Fruit fly (Drosophila melanogaster) whole organism, embryonic: Measurements from ENCODE around the gene Cyp6v1.

Experiments
- CG10321 ChIP-seq: fragments of 200-800 bp; sonication (Bioruptor generic); IDR thresholded peaks from 2 replicates; pipeline ENCODE4 v1.3.6; 2022; ENCODE audit warnings: missing biosample characterization, missing genetic modification characterization
- CG13894 ChIP-seq: fragments of 200-800 bp; sonication (Bioruptor generic); optimal IDR thresholded peaks from 3 replicates; lab custom pipeline; 2018; ENCODE audit warnings: missing biosample characterization, mild to moderate bottlenecking, missing genetic modification characterization, moderate library complexity
- CG15696 ChIP-seq: fragments of 200-800 bp; sonication (Bioruptor generic); optimal IDR thresholded peaks from 2 replicates; lab custom pipeline; 2019; ENCODE audit warnings: missing biosample characterization, mild to moderate bottlenecking, missing genetic modification characterization, moderate library complexity
- CG16813 ChIP-seq: fragments of 200-800 bp; sonication (Bioruptor generic); IDR thresholded peaks from 3 replicates; pipeline ENCODE4 v1.3.6; 2022; ENCODE audit warnings: missing biosample characterization, missing genetic modification characterization; ENCODE audit not compliant: partially characterized antibody
- CG17385 ChIP-seq: fragments of 200-800 bp; sonication (Bioruptor generic); optimal IDR thresholded peaks from 3 replicates; lab custom pipeline; 2018; ENCODE audit warnings: missing biosample characterization, mild to moderate bottlenecking, missing genetic modification characterization
- CG17612 ChIP-seq: fragments of 200-800 bp; sonication (Bioruptor generic); IDR thresholded peaks from 2 replicates; pipeline ENCODE4 v1.3.6; 2022; ENCODE audit warnings: missing biosample characterization, missing genetic modification characterization
- CG18599 ChIP-seq: fragments of 200-800 bp; sonication (Bioruptor generic); optimal IDR thresholded peaks from 3 replicates; lab custom pipeline; 2017; ENCODE audit warnings: missing biosample characterization, missing genetic modification characterization, mild to moderate bottlenecking, moderate library complexity, missing genetic modification reagents
- CG31365 ChIP-seq: fragments of 200-800 bp; sonication (Bioruptor generic); optimal IDR thresholded peaks from 2 replicates; lab custom pipeline; 2018; ENCODE audit warnings: missing biosample characterization, mild to moderate bottlenecking, missing genetic modification characterization
- CG6854 ChIP-seq: fragments of 200-800 bp; sonication (Bioruptor generic); optimal IDR thresholded peaks from 3 replicates; lab custom pipeline; 2017; ENCODE audit warnings: missing biosample characterization, mild to moderate bottlenecking, missing genetic modification characterization
- CG8290 ChIP-seq, 3 experiments: fragments of 200-800 bp; sonication (Bioruptor generic); optimal IDR thresholded peaks; 2 replicates each; lab custom pipeline; 2016 to 2019; ENCODE audit warnings: missing biosample characterization in 3 of 3, missing genetic modification characterization in 3 of 3, mild to moderate bottlenecking in 2 of 3, moderate library complexity in 1 of 3
- CG9727 ChIP-seq: fragments of 200-800 bp; sonication (Bioruptor generic); optimal IDR thresholded peaks from 3 replicates; lab custom pipeline; 2017; ENCODE audit warnings: missing biosample characterization, mild to moderate bottlenecking, missing genetic modification characterization
- CrebB ChIP-seq: fragments of 200-800 bp; sonication (Bioruptor generic); optimal IDR thresholded peaks from 3 replicates; lab custom pipeline; 2018; ENCODE audit warnings: missing biosample characterization, mild to moderate bottlenecking, missing genetic modification characterization
- Ets97D ChIP-seq: fragments of 200-800 bp; sonication (Bioruptor generic); optimal IDR thresholded peaks from 3 replicates; lab custom pipeline; 2016; ENCODE audit warnings: missing biosample characterization, missing genetic modification characterization
- Hr39 ChIP-seq: fragments of >200 bp; optimal IDR thresholded peaks from 2 replicates; lab custom pipeline; 2017
- Hr51 ChIP-seq, 2 experiments: fragments of 200-800 bp; sonication (Bioruptor generic); optimal IDR thresholded peaks; 2 replicates in 1 of 2; 3 replicates in 1 of 2; lab custom pipeline; 2016 to 2018; ENCODE audit warnings: missing biosample characterization in 2 of 2, missing genetic modification characterization in 2 of 2, mild to moderate bottlenecking in 1 of 2, moderate library complexity in 1 of 2
- Nf-YB ChIP-seq: fragments of 200-800 bp; sonication (Bioruptor generic); optimal IDR thresholded peaks from 3 replicates; lab custom pipeline; 2019; ENCODE audit warnings: missing biosample characterization, mild to moderate bottlenecking, missing genetic modification characterization, moderate library complexity
- Nf-YC ChIP-seq: fragments of 200-800 bp; optimal IDR thresholded peaks from 3 replicates; lab custom pipeline; 2019; ENCODE audit warnings: missing biosample characterization, mild to moderate bottlenecking, missing genetic modification characterization, moderate library complexity
- Ptx1 ChIP-seq: fragments of 200-800 bp; sonication (Bioruptor generic); IDR thresholded peaks from 2 replicates; pipeline ENCODE4 v1.3.6; 2022; ENCODE audit warnings: missing biosample characterization, missing genetic modification characterization
- Sry-δ ChIP-seq: fragments of 200-800 bp; sonication (Bioruptor generic); optimal IDR thresholded peaks from 2 replicates; lab custom pipeline; 2016; ENCODE audit warnings: missing biosample characterization, missing genetic modification characterization
- YL-1 ChIP-seq: fragments of 200-800 bp; sonication (Bioruptor generic); optimal IDR thresholded peaks from 3 replicates; lab custom pipeline; 2017; ENCODE audit warnings: missing biosample characterization, mild to moderate bottlenecking, missing genetic modification characterization
- br ChIP-seq: fragments of >200 bp; optimal IDR thresholded peaks from 2 replicates; lab custom pipeline; 2017
- cg ChIP-seq: fragments of 200-800 bp; sonication (Bioruptor generic); optimal IDR thresholded peaks from 3 replicates; lab custom pipeline; 2019; ENCODE audit warnings: missing biosample characterization, mild to moderate bottlenecking, missing genetic modification characterization, moderate library complexity
- eve ChIP-seq, 2 experiments: fragments of >200 bp; optimal IDR thresholded peaks; 2 replicates each; lab custom pipeline; 2017; ENCODE audit warnings: missing biosample characterization in 2 of 2, missing genetic modification characterization in 2 of 2
- gce ChIP-seq: fragments of 200-800 bp; sonication (Bioruptor generic); IDR thresholded peaks from 3 replicates; pipeline ENCODE4 v1.3.6; 2022; ENCODE audit warnings: missing biosample characterization, missing genetic modification characterization
- grau ChIP-seq: fragments of 200-800 bp; optimal IDR thresholded peaks from 3 replicates; lab custom pipeline; 2019; ENCODE audit warnings: missing biosample characterization, mild to moderate bottlenecking, missing genetic modification characterization, moderate library complexity
- gro ChIP-seq: fragments of 200-800 bp; sonication (Bioruptor generic); optimal IDR thresholded peaks from 2 replicates; lab custom pipeline; 2016; ENCODE audit warnings: missing biosample characterization, missing genetic modification characterization
- h ChIP-seq: fragments of >200 bp; optimal IDR thresholded peaks from 2 replicates; lab custom pipeline; 2017
- mam ChIP-seq: fragments of 200-800 bp; sonication (Bioruptor generic); optimal IDR thresholded peaks from 3 replicates; lab custom pipeline; 2016; ENCODE audit warnings: missing biosample characterization, missing genetic modification characterization
- phol ChIP-seq: fragments of 200-800 bp; sonication (Bioruptor generic); optimal IDR thresholded peaks from 3 replicates; lab custom pipeline; 2018; ENCODE audit warnings: missing biosample characterization, mild to moderate bottlenecking, missing genetic modification characterization, moderate library complexity
- pros ChIP-seq: fragments of 200-800 bp; sonication (Bioruptor generic); optimal IDR thresholded peaks from 3 replicates; lab custom pipeline; 2019; ENCODE audit warnings: missing biosample characterization, mild to moderate bottlenecking, missing genetic modification characterization, moderate library complexity
- slou ChIP-seq: fragments of 200-800 bp; sonication (Bioruptor generic); optimal IDR thresholded peaks from 3 replicates; lab custom pipeline; 2016; ENCODE audit warnings: missing biosample characterization, missing genetic modification characterization
- zen ChIP-seq: fragments of 200-800 bp; sonication (Bioruptor generic); optimal IDR thresholded peaks from 3 replicates; lab custom pipeline; 2018; ENCODE audit warnings: missing biosample characterization, mild to moderate bottlenecking, missing genetic modification characterization, moderate library complexity

The Cyp6v1 gene

dm6 chrX:20702904-20703303 is 46.0 kb downstream of the Cyp6v1 start (continued):
- TF ChIP-seq CG17385 (GFP tag; lab: Kevin White, UChicago) = no peak
- no peak for TF ChIP-seq slou (GFP tag; lab: Kevin White, UChicago)
- TF ChIP-seq CG17612 = no peak
- TF ChIP-seq Hr51 (GFP tag; optimal IDR thresholded peaks at IDR 0.05; lab: Kevin White, UChicago) = no peak
- TF ChIP-seq CG6854 = no peak
- peak; percentile 15 for TF ChIP-seq phol (tag; lab: Kevin White, UChicago)
- no peak for TF ChIP-seq YL-1 (GFP tag; lab: Kevin White, UChicago)
- TF ChIP-seq zen (tag; lab: Kevin White, UChicago) = peak; percentile 63
- TF ChIP-seq CrebB (tag; lab: Kevin White, UChicago) = no peak
- TF ChIP-seq Sry-δ (GFP tag; lab: Kevin White, UChicago) = no peak
- no peak for TF ChIP-seq CG16813 (GFP tag; lab: Robert Waterston, UW)
- TF ChIP-seq Ets97D (GFP tag; lab: Kevin White, UChicago) = no peak
- TF ChIP-seq h (lab: Kevin White, UChicago) = no peak
- no peak for TF ChIP-seq br (lab: Kevin White, UChicago)

- TF ChIP-seq CG31365 (tag; lab: Kevin White, UChicago) = no peak
- no peak for TF ChIP-seq CG8290 (GFP tag; optimal IDR thresholded peaks at IDR 0.05; lab: Kevin White, UChicago)
- TF ChIP-seq CG8290 (tag; optimal IDR thresholded peaks at IDR 0.05; lab: Kevin White, UChicago) = no peak
- TF ChIP-seq grau = no peak
- no peak for TF ChIP-seq gce (GFP tag; lab: Robert Waterston, UW)
- TF ChIP-seq Hr39 (lab: Kevin White, UChicago) = peak; percentile 70
- no peak for TF ChIP-seq mam
- TF ChIP-seq CG9727 (GFP tag; lab: Kevin White, UChicago) = no peak
- TF ChIP-seq CG18599 = no peak
- TF ChIP-seq, all 482 proteins: peak for 1
Observed at dm6 chrX:20704337-20704736, 47.4 kb downstream of the Cyp6v1 start.

dm6 chrX:20709682-20710081 is 52.8 kb downstream of the Cyp6v1 start:
- TF ChIP-seq Ptx1 (GFP tag; lab: Robert Waterston, UW) (no peak), pros (GFP tag; lab: Kevin White, UChicago) (peak; percentile 43), CG15696 (no peak), Nf-YB (GFP tag; lab: Kevin White, UChicago) (peak; percentile 87), Nf-YC (tag; lab: Kevin White, UChicago) (peak; percentile 78), eve (GFP tag; optimal IDR thresholded peaks at IDR 0.05; lab: Kevin White, UChicago) (no peak), CG13894 (tag; lab: Kevin White, UChicago) (peak; percentile 34), cg (GFP tag; lab: Kevin White, UChicago) (peak; percentile 24), CG16813 (GFP tag; lab: Robert Waterston, UW) (no peak), CG10321 (no peak), gro (GFP tag; lab: Kevin White, UChicago) (no peak)
